Worm (Caenorhabditis elegans) whole organism, L4/young adult: Measurements from ENCODE around the gene slo-2.

Experiments
- W03F9.2 ChIP-seq: fragments of 150-350 bp; optimal IDR thresholded peaks from 2 replicates; lab custom pipeline; 2014; ENCODE audit warnings: missing biosample characterization, missing genetic modification characterization
- dao-5 ChIP-seq: sonication (generic microtip); optimal IDR thresholded peaks from 2 replicates; lab custom pipeline; 2016; ENCODE audit warnings: missing genotype, missing genetic modification characterization, moderate library complexity, missing compliant biosample characterization
- him-1 ChIP-seq: sonication (generic microtip); optimal IDR thresholded peaks from 2 replicates; lab custom pipeline; 2016; ENCODE audit warnings: missing genotype, missing genetic modification reagents, missing genetic modification characterization, missing compliant biosample characterization

DNA sequence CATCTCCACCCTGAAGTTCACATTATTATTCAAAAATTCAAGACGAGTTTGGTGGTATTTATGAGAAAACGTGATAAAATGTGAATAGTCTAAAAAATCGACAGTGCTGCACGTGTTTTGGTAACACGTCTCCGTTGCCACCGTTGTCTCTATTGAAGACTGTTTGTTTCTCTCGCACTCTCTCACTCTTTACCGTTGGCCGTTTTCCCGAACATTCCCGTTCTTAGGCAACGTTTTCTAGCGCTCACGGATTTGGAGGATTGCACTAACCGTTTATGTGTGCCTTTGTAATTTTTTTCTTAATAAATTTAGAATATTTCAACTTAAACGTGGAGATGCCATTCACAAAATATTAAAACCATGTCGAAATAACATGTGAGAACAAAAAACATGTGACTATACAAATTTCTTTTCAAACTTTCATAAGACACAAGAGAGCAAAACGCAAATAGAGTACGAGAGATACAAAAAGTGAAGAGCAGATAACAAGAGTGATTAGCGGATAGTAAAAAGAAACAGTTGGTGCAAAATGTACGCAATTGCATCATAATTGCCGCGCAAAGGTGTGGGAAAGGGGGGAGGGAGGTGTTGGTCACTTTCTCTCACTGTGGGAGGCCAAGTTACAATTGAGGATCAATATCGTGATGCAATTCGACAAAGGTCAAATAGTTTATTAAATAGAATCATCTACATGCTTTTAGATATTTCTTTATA lies 9.3 kb upstream of the slo-2 start, which contains the start of gene pek-1:
- TF ChIP-seq W03F9.2 (tag; lab: Kevin White, UChicago) (no peak), him-1 (no peak), dao-5 (tag; lab: Kevin White, UChicago) (no peak)
